Worm (Caenorhabditis elegans): ENCODE results near the gene R11D1.12.

DNA sequence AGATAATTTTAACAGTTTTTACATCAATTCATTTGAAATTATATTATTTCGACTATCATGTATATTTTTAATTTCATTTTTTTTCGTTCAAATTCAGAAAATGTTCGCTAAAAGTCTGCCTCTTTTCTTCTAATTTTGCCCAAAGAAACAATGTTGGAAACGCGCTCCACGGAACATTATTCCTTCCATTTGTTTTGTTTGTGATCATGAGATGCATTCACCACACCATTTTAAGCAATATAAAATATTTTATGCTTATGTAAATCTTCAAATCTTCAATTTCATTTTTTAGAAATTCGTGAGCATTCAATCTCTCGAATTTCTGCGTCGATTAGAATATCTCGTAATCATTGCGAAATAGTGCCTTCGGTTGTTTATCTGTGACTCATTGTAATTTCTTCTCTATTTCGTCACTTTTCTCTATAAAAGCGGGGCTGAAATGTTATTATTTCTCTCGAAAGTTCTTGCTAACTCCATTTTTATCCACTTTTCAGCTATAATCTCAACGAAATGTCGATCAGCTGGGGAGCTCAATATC is 28.4 kb downstream of the R11D1.12 start, which contains the start of gene istr-1:
- TF ChIP-seq nhr-10 (tag; optimal IDR thresholded peaks at IDR 0.05) (no peak), ZK546.5 (tag; optimal IDR thresholded peaks at IDR 0.05) (no peak), alr-1 (tag; optimal IDR thresholded peaks at IDR 0.05) (no peak), ceh-16 (tag; optimal IDR thresholded peaks at IDR 0.05) (no peak), unc-62 (GFP tag; optimal IDR thresholded peaks at IDR 0.05) (no peak), blmp-1 (tag; optimal IDR thresholded peaks at IDR 0.05; ENCODE audit: insufficient read depth) (no peak), dmd-4 (tag; optimal IDR thresholded peaks at IDR 0.05) (no peak), lsy-2 (tag; optimal IDR thresholded peaks at IDR 0.05) (no peak), nhr-25 (tag; optimal IDR thresholded peaks at IDR 0.05) (no peak), lin-11 (tag; optimal IDR thresholded peaks at IDR 0.05) (no peak), egl-27 (tag; optimal IDR thresholded peaks at IDR 0.05) (no peak), fos-1 (tag; optimal IDR thresholded peaks at IDR 0.05) (peak; percentile 12)
